Fruit fly (Drosophila melanogaster) Kc167 (cell line): ENCODE measurements around the gene CG31638.

ENCODE experiments used
- Myc ChIP-seq: fragments of >200 bp; optimal IDR thresholded peaks from 2 replicates; lab custom pipeline; 2017; ENCODE audit warnings: missing external identifiers
- insv ChIP-seq: fragments of >200 bp; optimal IDR thresholded peaks from 3 replicates; lab custom pipeline; 2018; ENCODE audit warnings: missing external identifiers

DNA sequence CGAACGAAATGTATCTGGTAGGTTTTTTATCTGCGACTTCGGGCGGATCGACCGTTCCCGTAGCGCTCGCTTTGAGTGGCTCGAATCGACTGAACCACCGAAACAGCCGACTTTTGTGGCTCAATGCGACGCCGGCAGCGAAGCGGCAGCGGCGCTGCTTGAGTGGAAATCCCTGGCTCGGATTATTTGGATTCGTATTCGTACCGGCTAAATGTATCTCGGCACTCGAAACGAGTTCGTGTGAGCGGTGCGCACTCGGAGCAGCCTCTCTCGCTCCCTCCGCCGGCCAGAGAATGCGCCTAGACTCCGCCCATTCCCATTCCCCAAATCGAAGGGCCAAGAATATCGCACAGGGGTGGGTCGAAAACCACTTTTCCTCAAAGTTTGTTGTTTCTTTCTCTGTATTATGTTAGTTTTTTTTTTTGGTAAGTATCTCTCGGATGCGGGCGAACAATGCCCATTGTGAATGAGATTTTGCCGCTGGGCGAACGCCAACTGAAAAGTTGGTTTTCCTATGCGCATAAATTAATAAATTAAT, 45.3 kb downstream of the CG31638 start:
- TF ChIP-seq insv (no peak), Myc (lab: Kevin White, UChicago) (no peak)
